Worm (Caenorhabditis elegans): ENCODE data around the gene str-94.

The str-94 gene

ce11 chrV:9249206-9249605, at the start of gene str-94:
Gene str-94, minus strand, starts transcription at chrV:9249306.
- TF ChIP-seq lsy-2 (tag; optimal IDR thresholded peaks at IDR 0.05) = no peak

- TF ChIP-seq drap-1 (GFP tag; optimal IDR thresholded peaks at IDR 0.05) = no peak
- TF ChIP-seq lin-13 (tag; optimal IDR thresholded peaks at IDR 0.05) = no peak
- no peak for TF ChIP-seq ceh-39 (tag; optimal IDR thresholded peaks at IDR 0.05)
- no peak for TF ChIP-seq pha-4 (tag; optimal IDR thresholded peaks at IDR 0.05)
- no peak for TF ChIP-seq elt-3 (tag; optimal IDR thresholded peaks at IDR 0.05)
- TF ChIP-seq nhr-237 (tag; optimal IDR thresholded peaks at IDR 0.05) = no peak
- TF ChIP-seq nhr-12 (tag; optimal IDR thresholded peaks at IDR 0.05) = no peak
Measured at ce11 chrV:9297332-9297731, 48.2 kb upstream of the str-94 start, which contains the start of gene F44A2.5. Gene F44A2.5, plus strand, starts transcription at chrV:9297632.

ce11 chrV:9295581-9295980, 46.5 kb upstream of the str-94 start:
- TF ChIP-seq mep-1 (tag; optimal IDR thresholded peaks at IDR 0.05) (no peak), pha-4 (tag; optimal IDR thresholded peaks at IDR 0.05) (peak; percentile 12), unc-62 (GFP tag; optimal IDR thresholded peaks at IDR 0.05) (peak; percentile 18), unc-120 (tag; optimal IDR thresholded peaks at IDR 0.05; ENCODE audit: poor library complexity, severe bottlenecking) (peak; percentile 49), ces-1 (GFP tag; optimal IDR thresholded peaks at IDR 0.05) (no peak)

ce11 chrV:9293359-9293758, 44.3 kb upstream of the str-94 start:
- no peak for TF ChIP-seq blmp-1 (tag; optimal IDR thresholded peaks at IDR 0.05)
- TF ChIP-seq M03D4.4 (tag; optimal IDR thresholded peaks at IDR 0.05) = peak; percentile 31
- TF ChIP-seq ces-1 (GFP tag; optimal IDR thresholded peaks at IDR 0.05) = peak; percentile 59
- TF ChIP-seq elt-1 (tag; optimal IDR thresholded peaks at IDR 0.05; ENCODE audit: borderline replicate concordance, insufficient read depth) = no peak
- TF ChIP-seq sptf-1 (tag; optimal IDR thresholded peaks at IDR 0.05) = peak; percentile 61
- peak; percentile 25 for TF ChIP-seq ceh-83 (GFP tag; optimal IDR thresholded peaks at IDR 0.05)
- TF ChIP-seq ceh-43 (GFP tag; optimal IDR thresholded peaks at IDR 0.05) = peak; percentile 24
- TF ChIP-seq lin-32 (GFP tag; optimal IDR thresholded peaks at IDR 0.05) = no peak
- TF ChIP-seq bed-3 (GFP tag; optimal IDR thresholded peaks at IDR 0.05) = peak; percentile 6
- TF ChIP-seq mls-2 (tag; optimal IDR thresholded peaks at IDR 0.05) = peak; percentile 19
- TF ChIP-seq cnd-1 (tag; optimal IDR thresholded peaks at IDR 0.05) = peak; percentile 1
- TF ChIP-seq drap-1 (GFP tag; optimal IDR thresholded peaks at IDR 0.05) = peak; percentile 29

- TF ChIP-seq snpc-4 (tag; optimal IDR thresholded peaks at IDR 0.05) = no peak
- no peak for TF ChIP-seq zip-8 (tag; optimal IDR thresholded peaks at IDR 0.05)
- TF ChIP-seq mep-1 (tag; optimal IDR thresholded peaks at IDR 0.05) = no peak
Measured at ce11 chrV:9291919-9292318, 42.8 kb upstream of the str-94 start, which contains the start of gene ZK682.7. Gene ZK682.7, minus strand, starts transcription at chrV:9292165.

ce11 chrV:9287460-9287859, 38.4 kb upstream of the str-94 start, which contains the start of gene lron-2:
Gene lron-2, minus strand, starts transcription at chrV:9287560.
- TF ChIP-seq ceh-39 (tag; optimal IDR thresholded peaks at IDR 0.05) (no peak), nhr-2 (tag; optimal IDR thresholded peaks at IDR 0.05) (no peak), unc-39 (tag; optimal IDR thresholded peaks at IDR 0.05) (no peak), flh-1 (GFP tag; optimal IDR thresholded peaks at IDR 0.05) (no peak), nhr-76 (tag; optimal IDR thresholded peaks at IDR 0.05) (no peak), hlh-1 (tag; optimal IDR thresholded peaks at IDR 0.05) (no peak), lin-13 (tag; optimal IDR thresholded peaks at IDR 0.05) (no peak), drap-1 (GFP tag; optimal IDR thresholded peaks at IDR 0.05) (no peak), M03D4.4 (tag; optimal IDR thresholded peaks at IDR 0.05) (no peak), mls-2 (tag; optimal IDR thresholded peaks at IDR 0.05) (no peak), ceh-83 (GFP tag; optimal IDR thresholded peaks at IDR 0.05) (no peak), ztf-11 (tag; optimal IDR thresholded peaks at IDR 0.05) (no peak), lsy-2 (tag; optimal IDR thresholded peaks at IDR 0.05) (no peak), elt-3 (tag; optimal IDR thresholded peaks at IDR 0.05) (no peak), tbx-8 (GFP tag; optimal IDR thresholded peaks at IDR 0.05) (no peak), ces-1 (GFP tag; optimal IDR thresholded peaks at IDR 0.05) (no peak), lin-32 (GFP tag; optimal IDR thresholded peaks at IDR 0.05) (no peak)
